Worm (Caenorhabditis elegans): Measurements from ENCODE around the gene T14B4.9.

ce11 chrII:6741428-6741827, 7.8 kb upstream of the T14B4.9 start, which contains the start of gene exos-8:
- TF ChIP-seq pha-4 (tag; optimal IDR thresholded peaks at IDR 0.05) (no peak), C17E4.6 (GFP tag; IDR thresholded peaks at IDR 0.05) (no peak), Y56A3A.18 (GFP tag; IDR thresholded peaks at IDR 0.05) (no peak), F23B12.7 (tag; optimal IDR thresholded peaks at IDR 0.05; ENCODE audit: insufficient read depth) (peak; percentile 86), dox-1 (GFP tag; IDR thresholded peaks at IDR 0.05) (peak; percentile 57), ets-4 (GFP tag; optimal IDR thresholded peaks at IDR 0.05) (no peak), tlf-1 (GFP tag; optimal IDR thresholded peaks at IDR 0.05) (no peak), hsf-1 (GFP tag; IDR thresholded peaks at IDR 0.05) (no peak), hlh-12 (tag; optimal IDR thresholded peaks at IDR 0.05) (no peak)

Data from whole organism, young adult.